Fruit fly (Drosophila melanogaster): Measurements from ENCODE around the gene Gycbeta100B.

Gycbeta100B gene

DNA sequence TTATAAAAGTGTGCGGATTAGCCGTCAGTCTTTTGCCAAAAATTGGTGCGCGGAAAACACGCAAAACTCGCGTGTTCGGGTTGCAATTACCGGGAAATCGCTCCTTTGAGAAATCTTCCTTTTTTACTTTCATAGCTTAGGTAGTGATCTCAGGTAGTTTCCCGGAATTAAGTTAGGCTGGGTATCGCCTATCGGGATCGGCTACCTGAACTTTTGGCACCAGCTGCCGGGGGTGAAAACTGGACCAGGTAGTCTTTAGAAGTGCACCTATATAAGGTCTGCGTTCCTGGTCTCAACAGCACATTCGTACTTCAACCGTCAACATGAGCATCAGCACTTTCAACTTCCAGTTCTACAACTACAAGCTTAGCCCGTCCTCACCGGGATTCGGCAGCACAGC lies 58.9 kb downstream of the Gycbeta100B start, which contains the start of gene bnk:
TSS of gene bnk (plus strand) at position 301 of the 400 bp plus-strand sequence.
- no peak for TF ChIP-seq CG17801 (GFP tag; optimal IDR thresholded peaks at IDR 0.05; ENCODE audit: partially characterized antibody)

DNA sequence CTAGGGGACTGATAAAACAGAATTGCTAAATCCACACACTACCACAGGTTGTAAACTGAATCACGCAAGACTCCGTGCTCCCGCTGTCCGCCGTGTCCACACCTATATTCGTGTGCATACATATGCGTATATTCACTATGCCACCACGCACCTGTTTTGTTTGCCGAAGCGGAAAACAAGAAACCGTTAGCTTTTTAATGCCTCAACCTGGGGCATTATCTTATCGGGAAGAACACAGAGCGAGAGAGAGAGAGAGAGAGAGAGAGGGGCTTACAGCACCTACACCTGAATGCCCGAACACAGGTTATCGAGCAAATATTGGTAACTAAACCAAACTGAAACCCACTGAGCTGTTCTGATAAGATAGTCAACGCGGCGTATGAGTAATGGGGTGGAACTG lies 60.4 kb downstream of the Gycbeta100B start:
- TF ChIP-seq CG17801 (GFP tag; optimal IDR thresholded peaks at IDR 0.05; ENCODE audit: partially characterized antibody): no peak

DNA sequence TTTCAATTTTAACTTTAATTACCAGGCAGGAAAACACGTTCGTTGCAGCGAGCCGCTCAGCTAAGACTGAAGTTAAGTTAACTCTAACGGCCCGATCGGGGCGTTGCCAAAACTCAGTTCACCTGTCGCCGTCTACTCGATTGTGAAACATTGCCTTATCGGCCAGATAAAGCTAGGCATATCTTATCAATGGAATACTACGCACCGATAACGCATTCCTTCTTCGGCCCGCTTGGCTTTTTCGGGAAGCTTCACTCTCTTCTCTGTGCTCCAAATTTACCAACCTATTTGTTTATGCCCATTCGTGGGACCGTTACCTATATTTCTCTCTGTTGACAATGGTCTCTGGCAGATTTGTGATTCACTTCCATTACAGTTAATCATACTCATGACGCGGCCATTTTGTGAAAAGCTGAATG lies 61.5 kb downstream of the Gycbeta100B start, which contains the start of gene mesh:
TSS of gene mesh (minus strand) at position 68 of the 419 bp plus-strand sequence.
- TF ChIP-seq CG17801 (GFP tag; optimal IDR thresholded peaks at IDR 0.05; ENCODE audit: partially characterized antibody): no peak

DNA sequence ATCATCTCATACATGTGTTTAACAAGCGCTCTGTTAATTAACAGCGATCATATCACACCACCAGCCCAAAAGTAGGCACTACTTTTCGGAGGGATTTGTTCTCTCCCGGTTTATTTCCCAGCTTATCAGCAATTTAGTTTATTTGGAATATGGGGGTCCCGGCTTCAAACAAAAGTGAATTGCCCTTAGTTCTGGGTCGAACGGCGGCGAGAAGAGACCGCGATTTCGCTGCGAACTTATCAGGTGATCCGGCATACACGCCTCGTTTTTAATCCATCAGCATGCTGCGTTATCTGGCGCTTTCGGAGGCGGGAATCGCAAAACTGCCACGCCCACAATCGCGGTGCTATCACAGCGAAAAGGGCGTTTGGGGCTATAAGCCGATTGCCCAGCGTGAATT lies 62.5 kb downstream of the Gycbeta100B start, which contains the start of gene CG1544:
TSS of gene CG1544 (plus strand) at position 186 of the 400 bp plus-strand sequence.
- peak; percentile 31 for TF ChIP-seq CG17801 (GFP tag; optimal IDR thresholded peaks at IDR 0.05; ENCODE audit: partially characterized antibody)

DNA sequence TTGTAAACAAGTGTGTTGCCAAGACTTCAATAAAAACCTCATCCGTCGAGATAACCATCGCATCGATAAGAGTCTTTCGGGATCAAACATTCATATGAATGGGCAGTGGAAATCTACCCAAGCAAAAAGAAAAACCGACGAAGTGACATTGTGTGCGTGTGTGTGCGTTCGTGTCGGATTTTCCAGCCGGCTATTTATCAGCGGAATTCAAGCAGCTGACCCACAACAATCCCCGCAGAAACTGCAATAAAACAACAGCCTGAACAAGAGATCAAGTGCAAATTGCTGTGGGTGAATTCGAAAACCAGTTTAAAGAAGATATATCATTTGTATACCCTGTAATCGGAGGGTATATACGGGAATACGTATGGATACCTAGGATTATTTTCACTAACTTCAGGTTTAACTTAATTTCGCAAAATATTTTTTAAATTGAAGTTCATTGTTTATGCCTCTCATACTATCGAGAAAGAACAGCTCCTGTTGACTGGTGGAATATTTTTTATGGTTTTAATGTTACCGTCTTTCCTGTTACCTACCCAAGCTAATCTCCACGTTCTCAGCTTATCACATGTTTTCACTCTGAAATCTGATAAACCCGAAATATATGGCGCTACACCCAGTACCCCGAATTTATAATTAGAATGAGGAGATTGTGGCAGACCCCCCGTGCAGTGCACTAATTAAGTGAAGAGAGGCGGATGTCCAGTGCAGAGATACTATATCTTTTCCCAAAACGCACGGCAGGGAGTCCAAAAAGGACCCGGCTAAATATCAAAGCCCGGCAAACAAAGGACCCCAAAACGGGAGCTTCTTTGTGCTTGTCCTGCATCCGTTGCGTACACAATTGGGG lies 63.2 kb downstream of the Gycbeta100B start:
- TF ChIP-seq CG17801 (GFP tag; optimal IDR thresholded peaks at IDR 0.05; ENCODE audit: partially characterized antibody): no peak

DNA sequence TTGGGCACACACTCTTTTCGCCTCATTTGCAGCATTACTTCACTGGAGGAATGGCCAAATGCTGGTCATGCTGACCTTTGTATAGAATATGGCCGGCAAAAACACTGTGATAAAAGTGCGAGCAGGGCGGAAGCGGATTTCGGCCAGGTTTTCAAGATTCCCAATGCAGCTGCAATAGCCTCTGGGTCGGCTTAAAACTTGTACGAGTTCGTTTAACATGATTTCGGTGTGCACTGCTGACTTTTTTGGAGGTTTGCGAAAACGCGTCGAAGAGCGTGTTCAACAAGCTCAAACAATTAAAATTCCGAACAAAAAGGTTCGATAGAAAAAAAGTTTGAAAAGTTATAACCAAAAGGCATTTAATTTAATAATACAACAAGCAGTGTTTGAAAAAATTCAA lies 76.4 kb downstream of the Gycbeta100B start, which contains the start of gene chp:
TSS of gene chp (minus strand) at position 101 of the 400 bp plus-strand sequence.
- no peak for TF ChIP-seq CG17801 (GFP tag; optimal IDR thresholded peaks at IDR 0.05; ENCODE audit: partially characterized antibody)

- peak; percentile 3 for TF ChIP-seq CG17801 (GFP tag; optimal IDR thresholded peaks at IDR 0.05; ENCODE audit: partially characterized antibody)
These were observed 79.0 kb downstream of the Gycbeta100B start, which contains the start of the genes Zwilch and CG1542 for dm6 chr3R:31213227-31213626. Gene Zwilch, minus strand, starts transcription at chr3R:31213376. Gene CG1542, plus strand, starts transcription at chr3R:31213458.

DNA sequence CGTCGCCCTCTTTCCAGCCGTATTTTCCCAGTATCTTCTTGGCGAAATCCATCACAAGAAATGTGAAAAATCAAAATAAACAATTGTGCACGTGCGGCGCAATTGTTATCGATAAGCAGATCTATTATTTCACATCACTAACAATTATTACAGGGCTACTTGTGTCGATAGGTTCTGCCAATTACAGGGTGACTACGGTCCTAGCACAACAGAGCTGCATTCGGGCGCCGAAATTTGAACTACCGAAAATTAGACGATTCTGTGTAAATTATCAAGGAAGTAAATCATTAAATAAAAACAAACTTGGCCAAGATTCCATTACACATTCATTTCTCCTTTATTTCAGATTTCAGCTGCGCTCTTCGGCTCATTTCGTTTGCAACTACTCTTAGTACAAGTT lies 81.6 kb downstream of the Gycbeta100B start, which contains the start of gene CG15561:
TSS of gene CG15561 (minus strand) at position 113 of the 400 bp plus-strand sequence.
- TF ChIP-seq CG17801 (GFP tag; optimal IDR thresholded peaks at IDR 0.05; ENCODE audit: partially characterized antibody): peak; percentile 57

DNA sequence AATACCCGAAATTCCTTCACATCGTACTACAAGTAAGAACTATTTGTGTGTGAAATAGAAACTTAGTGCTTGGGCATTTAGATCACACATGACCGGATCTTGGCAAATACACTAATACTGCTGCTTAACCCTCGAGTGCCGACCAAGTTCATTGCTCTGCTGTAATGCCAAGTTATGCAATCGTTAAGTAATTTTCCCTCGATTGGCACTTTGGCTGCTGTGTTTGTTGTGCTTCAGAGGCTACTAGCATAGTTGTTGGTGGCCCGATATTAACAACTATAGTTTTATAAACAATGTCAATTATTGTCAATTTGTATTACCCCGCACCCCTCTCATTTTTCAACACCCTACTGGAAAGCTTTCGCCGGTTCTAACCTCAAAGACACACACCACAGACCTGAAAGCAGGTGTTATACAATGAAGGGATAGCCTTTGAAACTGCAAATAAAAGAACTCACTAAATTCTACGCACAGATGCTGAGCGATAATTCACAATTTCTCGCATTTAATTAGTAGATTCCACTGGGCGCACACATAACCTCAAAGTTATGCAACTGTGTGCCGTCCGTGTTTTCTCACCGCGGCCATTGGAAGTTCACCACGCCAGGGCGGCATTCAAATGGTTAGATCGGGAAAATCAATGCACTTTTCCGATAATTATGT lies 84.2 kb downstream of the Gycbeta100B start:
- peak; percentile 12 for TF ChIP-seq CG17801 (GFP tag; optimal IDR thresholded peaks at IDR 0.05; ENCODE audit: partially characterized antibody)

DNA sequence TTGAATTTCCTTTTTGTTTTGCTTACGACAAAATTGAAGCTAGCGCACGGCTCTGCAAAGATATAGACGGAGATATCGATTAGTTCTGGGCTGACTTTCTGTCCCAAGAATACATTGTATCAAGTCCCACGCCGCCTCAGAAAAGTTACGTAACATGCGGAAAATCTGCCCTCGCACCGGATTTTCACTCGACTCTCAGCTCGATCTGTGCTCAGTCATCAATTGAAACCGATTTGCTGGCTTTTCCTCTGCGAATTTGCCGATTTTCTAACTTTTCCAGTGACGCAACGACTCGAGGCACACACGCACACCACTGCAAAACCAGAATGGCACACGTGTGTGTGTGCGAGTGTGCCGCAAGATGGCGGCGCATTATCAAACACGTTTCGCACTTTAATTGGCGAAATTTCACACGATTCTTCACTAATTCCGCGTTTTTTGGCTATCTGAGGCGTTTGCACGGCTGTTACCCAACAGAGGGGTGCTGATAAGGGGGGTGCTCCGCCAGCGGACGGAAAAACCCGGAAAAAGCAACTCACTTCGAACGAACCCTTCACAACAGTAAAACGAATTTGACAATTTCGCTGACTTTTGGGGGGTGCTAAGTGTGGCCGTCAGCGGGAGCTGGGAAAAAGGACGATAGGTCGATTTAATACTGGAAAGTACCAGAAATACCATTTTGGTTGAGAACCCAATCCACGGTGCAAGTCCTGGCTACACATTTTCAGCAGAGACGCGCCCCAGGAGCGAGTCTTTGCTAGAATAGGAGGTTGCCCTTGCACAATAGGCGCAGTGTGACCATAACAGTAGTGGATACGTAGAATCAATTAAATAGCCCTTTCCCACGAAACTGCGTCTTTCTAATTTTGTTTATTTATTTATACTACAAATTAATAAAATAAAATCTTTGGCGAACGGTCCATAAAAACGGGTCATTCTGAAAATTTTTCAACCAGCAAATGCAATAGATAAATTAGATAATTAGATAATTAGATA lies 85.1 kb downstream of the Gycbeta100B start, which contains the start of gene ATPsynC:
TSS of gene ATPsynC (minus strand) at position 634 of the 996 bp plus-strand sequence.
- peak; percentile 46 for TF ChIP-seq CG17801 (GFP tag; optimal IDR thresholded peaks at IDR 0.05; ENCODE audit: partially characterized antibody)

DNA sequence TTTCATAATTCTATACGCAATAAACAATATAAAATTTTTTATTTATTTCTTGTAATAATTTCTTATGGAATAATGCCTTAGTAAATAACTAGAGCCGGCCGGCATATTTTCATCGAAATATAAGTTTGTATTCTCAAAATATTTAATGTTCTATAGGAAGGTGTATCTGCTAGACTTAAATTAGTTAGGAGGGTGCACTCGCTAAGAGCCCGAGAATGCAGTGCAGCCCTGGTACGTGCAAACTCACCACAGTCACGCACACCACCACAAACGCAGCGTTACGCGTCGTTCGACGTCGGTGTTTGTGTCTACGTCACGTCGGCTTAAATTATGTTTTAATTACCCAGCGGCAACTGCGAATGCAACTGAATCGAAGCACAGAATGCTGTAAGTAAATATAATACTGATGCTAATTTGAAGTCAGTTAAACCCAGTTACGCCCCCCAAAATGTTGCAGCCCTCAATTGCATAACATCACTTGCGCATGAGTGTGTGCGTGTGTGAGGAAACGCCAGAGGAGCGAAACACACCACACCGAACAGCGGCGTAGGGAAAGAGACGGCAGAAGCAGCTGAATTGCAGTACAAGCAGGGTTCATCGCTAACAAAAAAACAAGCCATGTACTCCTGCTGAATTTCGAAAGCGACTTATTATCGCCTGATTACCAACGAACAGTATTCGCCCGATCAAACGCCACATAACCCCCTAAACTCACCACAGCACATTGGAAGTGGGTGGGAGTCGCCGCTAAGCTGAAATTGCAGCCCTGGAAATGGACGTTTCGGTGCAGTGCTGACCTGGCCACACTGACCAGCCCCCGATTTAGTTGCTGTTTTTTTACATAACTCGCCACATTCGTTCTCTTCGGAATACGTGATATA lies 86.5 kb downstream of the Gycbeta100B start, which contains the start of gene CG12054:
TSS of gene CG12054 (plus strand) at position 247 of the 881 bp plus-strand sequence.
- peak; percentile 33 for TF ChIP-seq CG17801 (GFP tag; optimal IDR thresholded peaks at IDR 0.05; ENCODE audit: partially characterized antibody)

- peak; percentile 22 for TF ChIP-seq CG17801 (GFP tag; optimal IDR thresholded peaks at IDR 0.05; ENCODE audit: partially characterized antibody)
These were observed 87.3 kb downstream of the Gycbeta100B start for dm6 chr3R:31221337-31222047.
